Worm (Caenorhabditis elegans) whole organism, L4 larva: ENCODE results near the gene abcf-3.

Experiments used
- D1046.2 ChIP-seq: fragments of 200-800 bp; sonication (Bioruptor generic); IDR thresholded peaks from 2 replicates; pipeline ENCODE4 v1.3.6; 2022; ENCODE audit warnings: missing genetic modification characterization, missing compliant biosample characterization
- F49E8.2 ChIP-seq: sonication (generic microtip); optimal IDR thresholded peaks from 2 replicates; lab custom pipeline; 2016; ENCODE audit warnings: missing compliant biosample characterization, mild to moderate bottlenecking, missing genetic modification characterization, borderline replicate concordance
- R02D3.7 ChIP-seq: fragments of 150-350 bp; sonication (generic microtip); optimal IDR thresholded peaks from 3 replicates; lab custom pipeline; 2014; ENCODE audit warnings: missing biosample characterization, missing genetic modification characterization
- T26A8.4 ChIP-seq: fragments of 200-800 bp; sonication (Bioruptor generic); IDR thresholded peaks from 2 replicates; pipeline ENCODE4 v1.3.6; 2022; ENCODE audit warnings: missing genetic modification characterization, missing compliant biosample characterization
- Y48G9A.11 ChIP-seq: fragments of 200-800 bp; sonication (Bioruptor generic); IDR thresholded peaks from 2 replicates; pipeline ENCODE4 v1.3.6; 2022; ENCODE audit warnings: missing genetic modification reagents, missing genetic modification characterization, missing compliant biosample characterization
- Y5F2A.4 ChIP-seq: fragments of 200-800 bp; sonication (Bioruptor generic); optimal IDR thresholded peaks from 2 replicates; lab custom pipeline; 2018; ENCODE audit warnings: mild to moderate bottlenecking, missing genetic modification characterization, missing compliant biosample characterization
- Y75B8A.6 ChIP-seq: fragments of 200-800 bp; sonication (Bioruptor generic); IDR thresholded peaks from 2 replicates; pipeline ENCODE4 v1.3.6; 2022; ENCODE audit warnings: missing genetic modification reagents, missing genetic modification characterization, missing compliant biosample characterization
- ama-1 ChIP-seq: fragments of 150-350 bp; optimal IDR thresholded peaks from 2 replicates; lab custom pipeline; 2014; ENCODE audit warnings: inconsistent platforms, mixed read lengths
- attf-4 ChIP-seq: sonication (generic microtip); optimal IDR thresholded peaks from 3 replicates; lab custom pipeline; 2017; ENCODE audit warnings: missing biosample characterization, missing genetic modification characterization
- ceh-28 ChIP-seq: fragments of 150-350 bp; optimal IDR thresholded peaks from 2 replicates; lab custom pipeline; 2014; ENCODE audit warnings: missing biosample characterization, missing genetic modification reagents, missing genetic modification characterization
- ceh-32 ChIP-seq: sonication (generic microtip); optimal IDR thresholded peaks from 2 replicates; lab custom pipeline; 2016; ENCODE audit warnings: mild to moderate bottlenecking, missing genetic modification characterization, missing compliant biosample characterization; ENCODE audit not compliant: poor library complexity
- ces-1 ChIP-seq: fragments of 150-350 bp; sonication (generic microtip); optimal IDR thresholded peaks from 4 replicates; lab custom pipeline; 2014; ENCODE audit warnings: missing biosample characterization, missing genetic modification reagents, missing genetic modification characterization
- cey-2 ChIP-seq: sonication (generic microtip); optimal IDR thresholded peaks from 3 replicates; lab custom pipeline; 2017; ENCODE audit warnings: missing genetic modification characterization, mild to moderate bottlenecking, missing compliant biosample characterization, antibody characterized with exemption, borderline replicate concordance; ENCODE audit not compliant: insufficient read depth
- daf-16 ChIP-seq, 3 experiments: sonication (generic microtip); optimal IDR thresholded peaks; 2 replicates each; lab custom pipeline; 2016 to 2017; ENCODE audit warnings: missing genetic modification characterization in 3 of 3, missing genetic modification reagents in 3 of 3, mild to moderate bottlenecking in 2 of 3, missing compliant biosample characterization in 2 of 3, missing biosample characterization in 1 of 3, moderate library complexity in 1 of 3
- daf-19 ChIP-seq: fragments of 200-800 bp; sonication (Bioruptor generic); conservative IDR thresholded peaks from 2 replicates; pipeline ENCODE4 v1.3.6; 2022; ENCODE audit warnings: missing genetic modification characterization, missing compliant biosample characterization
- daf-8 ChIP-seq: fragments of 200-800 bp; sonication (Bioruptor generic); IDR thresholded peaks from 2 replicates; pipeline ENCODE4 v1.3.6; 2022; ENCODE audit warnings: missing genetic modification characterization, missing compliant biosample characterization
- dmd-9 ChIP-seq: fragments of 200-800 bp; sonication (Bioruptor generic); IDR thresholded peaks from 2 replicates; pipeline ENCODE4 v1.3.6; 2022; ENCODE audit warnings: missing genetic modification reagents, missing genetic modification characterization, missing compliant biosample characterization
- egl-27 ChIP-seq: sonication (generic microtip); optimal IDR thresholded peaks from 3 replicates; lab custom pipeline; 2017; ENCODE audit warnings: missing biosample characterization, missing genetic modification reagents, missing genetic modification characterization
- fos-1 ChIP-seq: fragments of 150-350 bp; optimal IDR thresholded peaks from 2 replicates; lab custom pipeline; 2014; ENCODE audit warnings: missing biosample characterization, missing genetic modification characterization
- hif-1 ChIP-seq, 2 experiments: sonication (generic microtip); optimal IDR thresholded peaks; 2 replicates each; lab custom pipeline; 2016 to 2017; ENCODE audit warnings: missing compliant biosample characterization in 2 of 2, missing genetic modification characterization in 2 of 2, missing genetic modification reagents in 2 of 2, missing genotype in 2 of 2, mild to moderate bottlenecking in 1 of 2
- hmg-1.1 ChIP-seq: fragments of 200-800 bp; sonication (Bioruptor generic); IDR thresholded peaks from 2 replicates; pipeline ENCODE4 v1.3.6; 2022; ENCODE audit warnings: missing genetic modification reagents, missing genetic modification characterization, missing compliant biosample characterization
- lim-7 ChIP-seq: fragments of 200-800 bp; sonication (Bioruptor generic); IDR thresholded peaks from 2 replicates; pipeline ENCODE4 v1.3.6; 2022; ENCODE audit warnings: missing genetic modification characterization, missing compliant biosample characterization
- lin-1 ChIP-seq: fragments of 200-800 bp; sonication (Bioruptor generic); IDR thresholded peaks from 2 replicates; pipeline ENCODE4 v1.3.6; 2022; ENCODE audit warnings: missing genetic modification reagents, missing genetic modification characterization, missing compliant biosample characterization
- lin-29 ChIP-seq: fragments of 200-800 bp; sonication (Bioruptor generic); IDR thresholded peaks from 2 replicates; pipeline ENCODE4 v1.3.6; 2022; ENCODE audit warnings: missing genetic modification reagents, missing genetic modification characterization, missing compliant biosample characterization
- lin-38 ChIP-seq: fragments of 200-800 bp; sonication (Bioruptor generic); IDR thresholded peaks from 2 replicates; pipeline ENCODE4 v1.3.6; 2022; ENCODE audit warnings: missing genetic modification reagents, missing genetic modification characterization, missing compliant biosample characterization
- lsy-2 ChIP-seq, 2 experiments: fragments of 150-350 bp in 1 of 2; sonication (generic microtip) in 1 of 2; optimal IDR thresholded peaks; 2 replicates each; lab custom pipeline; 2014 to 2017; ENCODE audit warnings: missing biosample characterization in 2 of 2, missing genetic modification characterization in 2 of 2
- madf-5 ChIP-seq, 2 experiments: fragments of 200-800 bp; sonication (Bioruptor generic); IDR thresholded peaks; 2 replicates each; pipeline ENCODE4 v1.3.6; 2022; ENCODE audit warnings: missing compliant biosample characterization in 2 of 2, missing genetic modification characterization in 2 of 2
- mdl-1 ChIP-seq, 2 experiments: fragments of 150-350 bp in 1 of 2; sonication (generic microtip) in 1 of 2; optimal IDR thresholded peaks; 2 replicates each; lab custom pipeline; 2014 to 2017; ENCODE audit warnings: missing biosample characterization in 2 of 2, missing genetic modification characterization in 2 of 2
- mdt-29 ChIP-seq: fragments of 200-800 bp; sonication (Bioruptor generic); IDR thresholded peaks from 2 replicates; pipeline ENCODE4 v1.3.6; 2022; ENCODE audit warnings: missing genetic modification reagents, missing genetic modification characterization, missing compliant biosample characterization
- mes-2 ChIP-seq: sonication (generic microtip); optimal IDR thresholded peaks from 2 replicates; lab custom pipeline; 2016; ENCODE audit warnings: missing genotype, mild to moderate bottlenecking, missing genetic modification characterization, missing compliant biosample characterization; ENCODE audit not compliant: poor library complexity, severe bottlenecking
- mxl-2 ChIP-seq: fragments of 200-800 bp; sonication (Bioruptor generic); conservative IDR thresholded peaks from 2 replicates; pipeline ENCODE4 v1.3.6; 2022; ENCODE audit warnings: missing genetic modification reagents, missing genetic modification characterization, missing compliant biosample characterization
- nhr-102 ChIP-seq: sonication (generic microtip); optimal IDR thresholded peaks from 2 replicates; lab custom pipeline; 2016; ENCODE audit warnings: mild to moderate bottlenecking, missing genetic modification characterization, moderate library complexity, missing compliant biosample characterization
- nhr-25 ChIP-seq: sonication (generic microtip); optimal IDR thresholded peaks from 2 replicates; lab custom pipeline; 2017; ENCODE audit warnings: missing genetic modification characterization, mild to moderate bottlenecking, missing compliant biosample characterization, antibody characterized with exemption, moderate library complexity, borderline replicate concordance; ENCODE audit not compliant: insufficient read depth
- nhr-28 ChIP-seq: fragments of 150-350 bp; optimal IDR thresholded peaks from 2 replicates; lab custom pipeline; 2014; ENCODE audit warnings: missing biosample characterization, missing genetic modification characterization
- nhr-42 ChIP-seq: fragments of 200-800 bp; sonication (Bioruptor generic); IDR thresholded peaks from 2 replicates; pipeline ENCODE4 v1.3.6; 2022; ENCODE audit warnings: missing genetic modification characterization, missing compliant biosample characterization
- nhr-76 ChIP-seq: fragments of 150-350 bp; optimal IDR thresholded peaks from 2 replicates; lab custom pipeline; 2014; ENCODE audit warnings: missing biosample characterization, missing genetic modification characterization
- php-3 ChIP-seq: fragments of 200-800 bp; sonication (Bioruptor generic); IDR thresholded peaks from 2 replicates; pipeline ENCODE4 v1.3.6; 2022; ENCODE audit warnings: missing genetic modification reagents, missing genetic modification characterization, missing compliant biosample characterization
- rbr-2 ChIP-seq: sonication (generic microtip); optimal IDR thresholded peaks from 2 replicates; lab custom pipeline; 2016; ENCODE audit warnings: missing genotype, missing genetic modification characterization, missing compliant biosample characterization
- sdz-12 ChIP-seq: fragments of 200-800 bp; sonication (Bioruptor generic); optimal IDR thresholded peaks from 2 replicates; lab custom pipeline; 2018; ENCODE audit warnings: mild to moderate bottlenecking, missing genetic modification characterization, missing compliant biosample characterization
- skn-1 ChIP-seq: fragments of 150-350 bp; optimal IDR thresholded peaks from 2 replicates; lab custom pipeline; 2014; ENCODE audit warnings: missing biosample characterization, missing genetic modification characterization
- spr-1 ChIP-seq: sonication (generic microtip); optimal IDR thresholded peaks from 2 replicates; lab custom pipeline; 2016; ENCODE audit warnings: mild to moderate bottlenecking, missing genetic modification characterization, missing compliant biosample characterization
- spr-3 ChIP-seq: fragments of 200-800 bp; sonication (Bioruptor generic); optimal IDR thresholded peaks from 2 replicates; lab custom pipeline; 2018; ENCODE audit warnings: mild to moderate bottlenecking, missing genetic modification characterization, missing compliant biosample characterization
- vab-7 ChIP-seq: fragments of 200-800 bp; sonication (Bioruptor generic); IDR thresholded peaks from 2 replicates; pipeline ENCODE4 v1.3.6; 2022; ENCODE audit warnings: missing genetic modification reagents, missing genetic modification characterization, missing compliant biosample characterization
- zip-11 ChIP-seq: fragments of 200-800 bp; sonication (Bioruptor generic); IDR thresholded peaks from 2 replicates; pipeline ENCODE4 v1.3.6; 2022; ENCODE audit warnings: missing genetic modification characterization, missing compliant biosample characterization
- zip-2 ChIP-seq: fragments of 150-350 bp; optimal IDR thresholded peaks from 2 replicates; lab custom pipeline; 2014; ENCODE audit warnings: missing biosample characterization, missing genetic modification characterization

abcf-3 gene

ce11 chrIII:6123647-6124046 lies 49.6 kb upstream of the abcf-3 start (continued):
- TF ChIP-seq skn-1 (tag; lab: Kevin White, UChicago) (no peak), mdl-1 (tag; optimal IDR thresholded peaks at IDR 0.05; lab: Kevin White, UChicago) (no peak), php-3 (peak; percentile 42; the same call in 1 of the 2 replicates), F49E8.2 (tag; lab: Kevin White, UChicago) (no peak), sdz-12 (GFP tag; lab: Kevin White, UChicago) (no peak), fos-1 (no peak), dmd-9 (no peak), ces-1 (no peak), zip-11 (GFP tag; lab: Robert Waterston, UW) (no peak), Y5F2A.4 (GFP tag; lab: Kevin White, UChicago) (peak; percentile 11), Y75B8A.6 (GFP tag; lab: Robert Waterston, UW) (0 out of 2 replicates have a peak, but pooled peaks have one; percentile 37), T26A8.4 (GFP tag; lab: Robert Waterston, UW) (0 out of 2 replicates have a peak, but pooled peaks have one; percentile 52), madf-5 (GFP tag; IDR thresholded peaks at IDR 0.05; lab: Robert Waterston, UW) (peak; percentile 35 to 52; a peak in 1 of 4 replicates), lin-38 (GFP tag; lab: Robert Waterston, UW) (peak; percentile 45), nhr-25 (tag; lab: Kevin White, UChicago) (no peak), lsy-2 (tag; optimal IDR thresholded peaks at IDR 0.05; lab: Kevin White, UChicago) (peak; percentile 13 to 23), D1046.2 (GFP tag; lab: Robert Waterston, UW) (0 out of 2 replicates have a peak, but pooled peaks have one; percentile 57), daf-19 (peak; percentile 76), spr-3 (GFP tag; lab: Kevin White, UChicago) (no peak), attf-4 (tag; lab: Kevin White, UChicago) (no peak), lin-29 (no peak), mdt-29 (GFP tag; lab: Robert Waterston, UW) (0 out of 2 replicates have a peak, but pooled peaks have one; percentile 22), nhr-76 (tag; lab: Kevin White, UChicago) (no peak), mes-2 (tag; lab: Kevin White, UChicago) (peak; percentile 15), Y48G9A.11 (peak; percentile 64; the same call in 1 of the 2 replicates), zip-2 (tag; lab: Kevin White, UChicago) (no peak), lim-7 (GFP tag; lab: Robert Waterston, UW) (peak; percentile 52; the same call in 1 of the 2 replicates), daf-8 (GFP tag; lab: Robert Waterston, UW) (no peak), cey-2 (tag; lab: Kevin White, UChicago) (no peak), R02D3.7 (tag; lab: Kevin White, UChicago) (no peak), nhr-102 (tag; lab: Kevin White, UChicago) (no peak), rbr-2 (tag; lab: Kevin White, UChicago) (peak; percentile 15), ama-1 (lab: Kevin White, UChicago) (peak; percentile 41), vab-7 (no peak), hif-1 (tag; optimal IDR thresholded peaks at IDR 0.05; lab: Kevin White, UChicago) (peak in 1 of 2 experiments; percentile 30), hmg-1.1 (GFP tag; lab: Robert Waterston, UW) (no peak), lin-1 (GFP tag; lab: Robert Waterston, UW) (no peak), ceh-28 (no peak), spr-1 (no peak), ceh-32 (tag; lab: Kevin White, UChicago) (no peak), nhr-42 (GFP tag; lab: Robert Waterston, UW) (0 out of 2 replicates have a peak, but pooled peaks have one; percentile 55), daf-16 (GFP tag; optimal IDR thresholded peaks at IDR 0.05; lab: Kevin White, UChicago) (peak in 1 of 2 experiments; percentile 39), daf-16 (tag; optimal IDR thresholded peaks at IDR 0.05; lab: Kevin White, UChicago) (no peak), nhr-28 (tag; lab: Kevin White, UChicago) (no peak), mxl-2 (GFP tag; lab: Robert Waterston, UW) (no peak), egl-27 (tag; lab: Kevin White, UChicago) (no peak)
- TF ChIP-seq, all 104 proteins: peak for 20
